Worm (Caenorhabditis elegans) whole organism, L1 larva: ENCODE data around the gene lgl-1.

Experiments
- ama-1 ChIP-seq: fragments of 150-350 bp; optimal IDR thresholded peaks from 2 replicates; lab custom pipeline; 2014
- elt-2 ChIP-seq: sonication (generic microtip); optimal IDR thresholded peaks from 2 replicates; lab custom pipeline; 2016; ENCODE audit warnings: missing genetic modification characterization, mild to moderate bottlenecking, inconsistent platforms, missing compliant biosample characterization, missing genetic modification reagents
- fos-1 ChIP-seq: fragments of 150-350 bp; optimal IDR thresholded peaks from 2 replicates; lab custom pipeline; 2014; ENCODE audit warnings: missing biosample characterization, missing genetic modification characterization
- lsy-2 ChIP-seq, 2 experiments: fragments of 150-350 bp; optimal IDR thresholded peaks; 2 replicates each; lab custom pipeline; 2014; ENCODE audit warnings: missing biosample characterization in 2 of 2, missing genetic modification characterization in 2 of 2
- mep-1 ChIP-seq: fragments of 150-350 bp; optimal IDR thresholded peaks from 2 replicates; lab custom pipeline; 2014; ENCODE audit warnings: missing biosample characterization, missing genetic modification characterization
- nhr-28 ChIP-seq: fragments of 150-350 bp; optimal IDR thresholded peaks from 2 replicates; lab custom pipeline; 2014; ENCODE audit warnings: missing biosample characterization, missing genetic modification characterization
- snu-23 ChIP-seq: sonication (generic microtip); optimal IDR thresholded peaks from 2 replicates; lab custom pipeline; 2016; ENCODE audit warnings: missing genetic modification characterization, missing compliant biosample characterization
- tbx-2 ChIP-seq: sonication (generic microtip); optimal IDR thresholded peaks from 2 replicates; lab custom pipeline; 2016; ENCODE audit warnings: missing genetic modification characterization, missing compliant biosample characterization
- ztf-4 ChIP-seq: fragments of 150-350 bp; optimal IDR thresholded peaks from 2 replicates; lab custom pipeline; 2014; ENCODE audit warnings: missing biosample characterization, missing genetic modification characterization

ce11 chrX:844649-845048 lies 26.2 kb downstream of the lgl-1 start:
- no peak for TF ChIP-seq fos-1 (tag; lab: Kevin White, UChicago)
- no peak for TF ChIP-seq elt-2 (tag; lab: Kevin White, UChicago)
- no peak for TF ChIP-seq mep-1
- TF ChIP-seq lsy-2 (tag; optimal IDR thresholded peaks at IDR 0.05; lab: Kevin White, UChicago) = no peak
- no peak for TF ChIP-seq tbx-2 (tag; lab: Kevin White, UChicago)
- no peak for TF ChIP-seq ama-1 (lab: Kevin White, UChicago)
- no peak for TF ChIP-seq ztf-4
- peak; percentile 9 for TF ChIP-seq snu-23 (GFP tag; lab: Kevin White, UChicago)
- no peak for TF ChIP-seq nhr-28 (tag; lab: Kevin White, UChicago)
